Fruit fly (Drosophila melanogaster) whole organism, embryonic: ENCODE measurements around the gene CG31650.

Experiments
- Adf1 ChIP-seq: fragments of 200-800 bp; sonication (Bioruptor generic); IDR thresholded peaks from 2 replicates; pipeline ENCODE4 v1.3.6; 2022; ENCODE audit warnings: missing biosample characterization, missing genetic modification characterization
- Aef1 ChIP-seq: fragments of 200-800 bp; sonication (Bioruptor generic); IDR thresholded peaks from 3 replicates; pipeline ENCODE4 v1.3.6; 2022; ENCODE audit warnings: missing biosample characterization, missing genetic modification characterization
- Atf6 ChIP-seq: fragments of 200-800 bp; sonication (Bioruptor generic); IDR thresholded peaks from 2 replicates; pipeline ENCODE4 v1.3.6; 2022; ENCODE audit warnings: missing biosample characterization, missing genetic modification characterization
- Awh ChIP-seq: fragments of 200-800 bp; sonication (Bioruptor generic); IDR thresholded peaks from 2 replicates; pipeline ENCODE4, ENCODE4 v1.3.6; 2022; ENCODE audit warnings: missing biosample characterization, missing genetic modification characterization
- BEAF-32 ChIP-seq: fragments of 200-800 bp; sonication (Bioruptor generic); optimal IDR thresholded peaks from 3 replicates; lab custom pipeline; 2017; ENCODE audit warnings: missing biosample characterization, missing genetic modification characterization, mild to moderate bottlenecking, moderate library complexity, missing genetic modification reagents
- Bgb ChIP-seq: fragments of 200-800 bp; sonication (Bioruptor generic); IDR thresholded peaks from 2 replicates; pipeline ENCODE4 v1.3.6; 2022; ENCODE audit warnings: missing biosample characterization, missing genetic modification characterization; ENCODE audit not compliant: partially characterized antibody
- Blimp-1 ChIP-seq: fragments of 200-800 bp; sonication (Bioruptor generic); optimal IDR thresholded peaks from 3 replicates; lab custom pipeline; 2018; ENCODE audit warnings: missing biosample characterization, missing genetic modification characterization, mild to moderate bottlenecking, moderate library complexity, missing genetic modification reagents
- CG10267 ChIP-seq: fragments of 200-800 bp; sonication (Bioruptor generic); optimal IDR thresholded peaks from 2 replicates; lab custom pipeline; 2018; ENCODE audit warnings: missing biosample characterization, mild to moderate bottlenecking, missing genetic modification characterization, moderate library complexity
- CG10274 ChIP-seq: fragments of 200-800 bp; sonication (Bioruptor generic); optimal IDR thresholded peaks from 3 replicates; lab custom pipeline; 2017; ENCODE audit warnings: missing biosample characterization, mild to moderate bottlenecking, missing genetic modification characterization
- CG11723 ChIP-seq: fragments of 200-800 bp; sonication (Bioruptor generic); optimal IDR thresholded peaks from 2 replicates; lab custom pipeline; 2017; ENCODE audit warnings: missing biosample characterization, mild to moderate bottlenecking, missing genetic modification characterization
- CG12299 ChIP-seq: fragments of 200-800 bp; sonication (Bioruptor generic); optimal IDR thresholded peaks from 2 replicates; lab custom pipeline; 2018; ENCODE audit warnings: missing biosample characterization, mild to moderate bottlenecking, missing genetic modification characterization
- CG12659 ChIP-seq: fragments of 200-800 bp; sonication (Bioruptor generic); optimal IDR thresholded peaks from 3 replicates; lab custom pipeline; 2017; ENCODE audit warnings: mild to moderate bottlenecking, missing biosample characterization, missing genetic modification reagents, missing genetic modification characterization
- CG12744 ChIP-seq: fragments of 200-800 bp; sonication (Bioruptor generic); optimal IDR thresholded peaks from 2 replicates; lab custom pipeline; 2016; ENCODE audit warnings: missing biosample characterization, missing genetic modification characterization
- CG14860 ChIP-seq: fragments of 200-800 bp; sonication (Bioruptor generic); IDR thresholded peaks from 3 replicates; pipeline ENCODE4 v1.3.6; 2022; ENCODE audit warnings: missing biosample characterization, missing genetic modification characterization; ENCODE audit not compliant: partially characterized antibody
- CG1529 ChIP-seq: fragments of 200-800 bp; sonication (Bioruptor generic); optimal IDR thresholded peaks from 3 replicates; lab custom pipeline; 2018; ENCODE audit warnings: missing biosample characterization, missing genetic modification characterization
- CG16863 ChIP-seq: fragments of 200-800 bp; sonication (Bioruptor generic); optimal IDR thresholded peaks from 3 replicates; lab custom pipeline; 2016; ENCODE audit warnings: missing biosample characterization, missing genetic modification characterization
- CG17912 ChIP-seq: fragments of 200-800 bp; sonication (Bioruptor generic); optimal IDR thresholded peaks from 2 replicates; lab custom pipeline; 2018; ENCODE audit warnings: missing biosample characterization, mild to moderate bottlenecking, missing genetic modification characterization
- CG30020 ChIP-seq: fragments of 200-800 bp; optimal IDR thresholded peaks from 2 replicates; lab custom pipeline; 2019; ENCODE audit warnings: missing biosample characterization, mild to moderate bottlenecking, missing genetic modification characterization, moderate library complexity
- CG3163 ChIP-seq: fragments of 200-800 bp; sonication (Bioruptor generic); optimal IDR thresholded peaks from 3 replicates; lab custom pipeline; 2016; ENCODE audit warnings: missing biosample characterization, missing genetic modification characterization
- CG3407 ChIP-seq: fragments of 200-800 bp; sonication (Bioruptor generic); optimal IDR thresholded peaks from 2 replicates; lab custom pipeline; 2018; ENCODE audit warnings: missing biosample characterization, mild to moderate bottlenecking, missing genetic modification characterization
- CG34422 ChIP-seq: fragments of 200-800 bp; sonication (Bioruptor generic); IDR thresholded peaks from 3 replicates; pipeline ENCODE4 v1.3.6; 2022; ENCODE audit warnings: missing biosample characterization, missing genetic modification characterization
- CG9215 ChIP-seq: fragments of 200-800 bp; sonication (Bioruptor generic); IDR thresholded peaks from 2 replicates; pipeline ENCODE4 v1.3.6; 2022; ENCODE audit warnings: missing biosample characterization, missing genetic modification characterization
- CHES-1-like ChIP-seq: fragments of 200-800 bp; sonication (Bioruptor generic); optimal IDR thresholded peaks from 2 replicates; lab custom pipeline; 2016; ENCODE audit warnings: missing biosample characterization, missing genetic modification characterization
- CTCF ChIP-seq: fragments of 200-800 bp; sonication (Bioruptor generic); optimal IDR thresholded peaks from 2 replicates; lab custom pipeline; 2017; ENCODE audit warnings: missing biosample characterization, mild to moderate bottlenecking, missing genetic modification characterization, moderate library complexity
- Dp ChIP-seq: fragments of 200-800 bp; sonication (Bioruptor generic); optimal IDR thresholded peaks from 2 replicates; lab custom pipeline; 2018; ENCODE audit warnings: missing biosample characterization, mild to moderate bottlenecking, missing genetic modification characterization, moderate library complexity
- Ets65A ChIP-seq: fragments of 200-800 bp; sonication (Bioruptor generic); peaks from one replicate; lab custom pipeline; 2016; ENCODE audit warnings: missing biosample characterization, missing genetic modification characterization
- Fer1 ChIP-seq: fragments of 200-800 bp; sonication (Bioruptor generic); optimal IDR thresholded peaks from 2 replicates; lab custom pipeline; 2017; ENCODE audit warnings: missing biosample characterization, mild to moderate bottlenecking, missing genetic modification characterization
- HmgZ ChIP-seq: fragments of 200-800 bp; sonication (Bioruptor generic); optimal IDR thresholded peaks from 2 replicates; lab custom pipeline; 2018; ENCODE audit warnings: missing biosample characterization, mild to moderate bottlenecking, missing genetic modification characterization
- Lpt ChIP-seq: fragments of >200 bp; optimal IDR thresholded peaks from 2 replicates; lab custom pipeline; 2018; ENCODE audit warnings: missing biosample characterization, missing genetic modification characterization
- MESR4 ChIP-seq: fragments of 200-800 bp; sonication (Bioruptor generic); optimal IDR thresholded peaks from 2 replicates; lab custom pipeline; 2018; ENCODE audit warnings: missing biosample characterization, mild to moderate bottlenecking, missing genetic modification characterization, moderate library complexity
- Mes4 ChIP-seq: fragments of 200-800 bp; sonication (Bioruptor generic); optimal IDR thresholded peaks from 2 replicates; lab custom pipeline; 2016; ENCODE audit warnings: missing biosample characterization, missing genetic modification characterization
- bbx ChIP-seq: fragments of 200-800 bp; sonication (Bioruptor generic); IDR thresholded peaks from 2 replicates; pipeline ENCODE4 v1.3.6; 2022; ENCODE audit warnings: missing biosample characterization, missing genetic modification characterization; ENCODE audit not compliant: partially characterized antibody
- crol ChIP-seq: fragments of 200-800 bp; sonication (Bioruptor generic); IDR thresholded peaks from 2 replicates; pipeline ENCODE4 v1.3.6; 2022; ENCODE audit warnings: missing biosample characterization, missing genetic modification characterization
- dati ChIP-seq: fragments of 200-800 bp; sonication (Bioruptor generic); IDR thresholded peaks from 2 replicates; pipeline ENCODE4 v1.3.6; 2022; ENCODE audit warnings: missing biosample characterization, missing genetic modification characterization
- esg ChIP-seq: fragments of 200-800 bp; sonication (Bioruptor generic); conservative IDR thresholded peaks from 2 replicates; pipeline ENCODE4 v1.3.6; 2022; ENCODE audit warnings: missing biosample characterization, missing genetic modification characterization
- exex ChIP-seq: fragments of 200-800 bp; sonication (Bioruptor generic); optimal IDR thresholded peaks from 4 replicates; lab custom pipeline; 2018; ENCODE audit warnings: missing biosample characterization, mild to moderate bottlenecking, missing genetic modification characterization, moderate library complexity
- eyg ChIP-seq: fragments of 200-800 bp; sonication (Bioruptor generic); optimal IDR thresholded peaks from 3 replicates; lab custom pipeline; 2016; ENCODE audit warnings: missing biosample characterization, missing genetic modification characterization
- gt ChIP-seq: fragments of 200-800 bp; sonication (Bioruptor generic); IDR thresholded peaks from 2 replicates; pipeline ENCODE4 v1.3.6; 2022; ENCODE audit warnings: missing biosample characterization, missing genetic modification characterization
- maf-S ChIP-seq: fragments of 200-800 bp; sonication (Bioruptor generic); optimal IDR thresholded peaks from 2 replicates; lab custom pipeline; 2016; ENCODE audit warnings: missing biosample characterization, missing genetic modification characterization
- nmo ChIP-seq: fragments of 200-800 bp; sonication (Bioruptor generic); optimal IDR thresholded peaks from 2 replicates; lab custom pipeline; 2018; ENCODE audit warnings: missing biosample characterization, mild to moderate bottlenecking, missing genetic modification characterization, moderate library complexity
- oc ChIP-seq: fragments of 200-800 bp; sonication (Bioruptor generic); optimal IDR thresholded peaks from 2 replicates; lab custom pipeline; 2018; ENCODE audit warnings: missing biosample characterization, mild to moderate bottlenecking, missing genetic modification characterization, moderate library complexity
- pan ChIP-seq, 4 experiments: fragments of >200 bp in 3 of 4; fragments of 200-800 bp in 1 of 4; sonication (Bioruptor generic) in 1 of 4; optimal IDR thresholded peaks in 3 of 4; IDR thresholded peaks in 1 of 4; 2 replicates each; pipeline versions ENCODE4 v1.3.6 to Lab custom; 2017 to 2022; ENCODE audit warnings: missing biosample characterization in 2 of 4, missing genetic modification characterization in 2 of 4, mixed read lengths in 1 of 4
- prd ChIP-seq, 3 experiments: fragments of >200 bp in 2 of 3; fragments of 200-800 bp in 1 of 3; sonication (Bioruptor generic) in 1 of 3; optimal IDR thresholded peaks in 2 of 3; IDR thresholded peaks in 1 of 3; 2 replicates in 2 of 3; 3 replicates in 1 of 3; pipeline versions ENCODE4 v1.3.6 to Lab custom; 2017 to 2022; ENCODE audit warnings: missing biosample characterization in 1 of 3, missing genetic modification characterization in 1 of 3
- sd ChIP-seq: fragments of 200-800 bp; sonication (Bioruptor generic); optimal IDR thresholded peaks from 3 replicates; lab custom pipeline; 2018; ENCODE audit warnings: missing biosample characterization, mild to moderate bottlenecking, missing genetic modification characterization, moderate library complexity
- sisA ChIP-seq: fragments of 200-800 bp; sonication (Bioruptor generic); IDR thresholded peaks from 2 replicates; pipeline ENCODE4 v1.3.6; 2022; ENCODE audit warnings: missing biosample characterization, missing genetic modification characterization
- sna ChIP-seq: fragments of 200-800 bp; sonication (Bioruptor generic); IDR thresholded peaks from 2 replicates; pipeline ENCODE4 v1.3.6; 2022; ENCODE audit warnings: missing biosample characterization, missing genetic modification characterization; ENCODE audit not compliant: partially characterized antibody
- tx ChIP-seq: fragments of 200-800 bp; sonication (Bioruptor generic); optimal IDR thresholded peaks from 2 replicates; lab custom pipeline; 2016; ENCODE audit warnings: missing biosample characterization, missing genetic modification characterization
- vfl ChIP-seq: fragments of 200-800 bp; sonication (Bioruptor generic); optimal IDR thresholded peaks from 2 replicates; lab custom pipeline; 2016; ENCODE audit warnings: missing biosample characterization, missing genetic modification characterization

Gene CG31650

DNA sequence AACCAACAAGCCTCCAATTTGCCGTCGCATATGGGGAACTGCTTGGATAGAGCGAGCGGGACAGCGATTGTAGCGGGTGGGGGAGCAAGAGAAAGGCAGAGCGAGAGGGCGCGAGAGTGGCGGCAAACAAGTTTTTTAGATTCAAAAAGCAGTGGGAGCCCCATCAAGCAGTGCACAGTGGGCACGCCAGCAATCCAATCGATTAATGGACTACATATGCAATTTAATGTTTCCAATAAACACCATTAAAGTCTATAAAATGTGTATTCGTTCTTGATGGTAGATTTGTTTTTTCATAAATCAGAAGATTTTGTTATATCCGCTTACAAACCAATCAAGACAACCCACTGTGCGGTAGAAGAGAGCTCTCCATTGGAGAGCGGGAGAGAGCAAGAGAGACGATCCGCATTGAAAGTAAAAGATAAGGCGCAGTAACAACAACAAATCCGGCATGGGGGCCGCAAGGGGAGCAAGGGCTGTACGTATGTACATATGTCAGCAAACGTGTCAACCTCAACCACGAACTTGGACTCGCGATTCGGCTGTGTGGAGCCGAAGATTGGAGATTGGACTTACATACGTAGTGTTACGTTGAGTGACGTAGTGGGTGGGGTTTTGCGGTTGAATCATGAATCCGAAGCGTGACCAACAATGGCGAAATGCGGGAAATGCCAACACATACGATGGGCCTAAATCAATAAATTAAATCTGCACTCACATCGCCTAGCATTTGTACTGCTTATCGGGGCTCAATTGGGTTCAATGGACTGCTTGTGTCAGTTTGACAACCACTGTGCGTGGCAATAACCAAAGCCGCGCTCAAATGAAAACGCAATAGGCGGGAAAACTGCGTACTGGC, 46.9 kb downstream of the CG31650 start (continued):
- TF ChIP-seq oc (tag; lab: Kevin White, UChicago) = peak; percentile 99
- peak; percentile 99 for TF ChIP-seq Mes4 (GFP tag; lab: Kevin White, UChicago)
- peak; percentile 96 for TF ChIP-seq CG10267 (tag; lab: Kevin White, UChicago)
- TF ChIP-seq CTCF (GFP tag; lab: Kevin White, UChicago) = peak; percentile 72
- peak; percentile 96 for TF ChIP-seq CG17912 (GFP tag; lab: Kevin White, UChicago)
- TF ChIP-seq Bgb (GFP tag; lab: Robert Waterston, UW) = peak; percentile 59
- peak; percentile 99 for TF ChIP-seq CG16863 (GFP tag; lab: Kevin White, UChicago)
- peak; percentile 99 for TF ChIP-seq nmo (GFP tag; lab: Kevin White, UChicago)
- peak; percentile 98 for TF ChIP-seq CG9215 (GFP tag; lab: Robert Waterston, UW)
- peak; percentile 98 for TF ChIP-seq vfl (GFP tag; lab: Kevin White, UChicago)
- TF ChIP-seq crol (GFP tag; lab: Robert Waterston, UW) = peak; percentile 96
- peak; percentile 63 for TF ChIP-seq bbx (GFP tag; lab: Robert Waterston, UW)
- peak; percentile 96 for TF ChIP-seq CG3163 (GFP tag; lab: Kevin White, UChicago)
- peak; percentile 99 for TF ChIP-seq Awh (GFP tag; lab: Robert Waterston, UW)
- peak; percentile 98 for TF ChIP-seq gt (GFP tag; lab: Robert Waterston, UW)
- peak; percentile 98 for TF ChIP-seq eyg (GFP tag; lab: Kevin White, UChicago)
- peak; percentile 52; the same call in 1 of the 2 replicates for TF ChIP-seq sna (GFP tag; lab: Robert Waterston, UW)
- peak; percentile 100 for TF ChIP-seq sisA (GFP tag; lab: Robert Waterston, UW)
- TF ChIP-seq CG12744 = peak; percentile 99
- TF ChIP-seq MESR4 (GFP tag; lab: Kevin White, UChicago) = peak; percentile 85
- peak; percentile 99 for TF ChIP-seq dati (GFP tag; lab: Robert Waterston, UW)
- TF ChIP-seq Dp = peak; percentile 48
- TF ChIP-seq CG12659 (GFP tag; lab: Kevin White, UChicago) = peak; percentile 99
- TF ChIP-seq maf-S = peak; percentile 99
- TF ChIP-seq exex (tag; lab: Kevin White, UChicago) = peak; percentile 88
- peak; percentile 88 for TF ChIP-seq CG30020
- TF ChIP-seq Atf6 (GFP tag; lab: Robert Waterston, UW) = peak; percentile 99
- TF ChIP-seq CG14860 (GFP tag; lab: Robert Waterston, UW) = peak; percentile 65
- peak; percentile 99 for TF ChIP-seq HmgZ (tag; lab: Kevin White, UChicago)
- TF ChIP-seq Adf1 (GFP tag; lab: Robert Waterston, UW) = peak; percentile 87
- TF ChIP-seq sd (tag; lab: Kevin White, UChicago) = peak; percentile 92
- no peak for TF ChIP-seq prd (optimal IDR thresholded peaks at IDR 0.05; lab: Kevin White, UChicago)
- peak; percentile 99 for TF ChIP-seq prd (GFP tag; IDR thresholded peaks at IDR 0.05; lab: Robert Waterston, UW)
- peak; percentile 99 for TF ChIP-seq Aef1
- no peak for TF ChIP-seq pan (optimal IDR thresholded peaks at IDR 0.05; lab: Kevin White, UChicago)
- TF ChIP-seq pan (GFP tag; optimal IDR thresholded peaks at IDR 0.05 in 1 of 2, IDR thresholded peaks at IDR 0.05 in 1 of 2) = peak in 1 of 2 experiments; percentile 99
- TF ChIP-seq CG34422 (GFP tag; lab: Robert Waterston, UW) = peak; percentile 100
- no peak for TF ChIP-seq Lpt (GFP tag; lab: Kevin White, UChicago)
- peak; percentile 24 for TF ChIP-seq BEAF-32 (GFP tag; lab: Kevin White, UChicago)
- peak; percentile 98 for TF ChIP-seq Blimp-1
- peak; percentile 98 for TF ChIP-seq CG11723 (GFP tag; lab: Kevin White, UChicago)
- TF ChIP-seq esg (GFP tag; lab: Robert Waterston, UW) = peak; percentile 99
- peak; percentile 100 for TF ChIP-seq Ets65A
- peak; percentile 99 for TF ChIP-seq tx (GFP tag; lab: Kevin White, UChicago)
- peak; percentile 98 for TF ChIP-seq Fer1 (GFP tag; lab: Kevin White, UChicago)
- peak; percentile 94 for TF ChIP-seq CG10274 (GFP tag; lab: Kevin White, UChicago)
- peak; percentile 99 for TF ChIP-seq CHES-1-like
- TF ChIP-seq CG3407 = peak; percentile 98
- TF ChIP-seq CG12299 (tag; lab: Kevin White, UChicago) = peak; percentile 97
- peak; percentile 99 for TF ChIP-seq CG1529
